Worm (Caenorhabditis elegans): ENCODE results near the gene F58B4.6.

ce11 chrV:10938739-10939138, 13.9 kb downstream of the F58B4.6 start, which contains the start of gene F17C11.11:
- TF ChIP-seq ztf-29 (GFP tag; IDR thresholded peaks at IDR 0.05) (no peak), T22C8.4 (GFP tag; IDR thresholded peaks at IDR 0.05) (no peak), med-1 (GFP tag; optimal IDR thresholded peaks at IDR 0.05; ENCODE audit: insufficient read depth) (no peak), ztf-23 (GFP tag; IDR thresholded peaks at IDR 0.05) (no peak), flt-1 (GFP tag; IDR thresholded peaks at IDR 0.05) (no peak), tab-1 (GFP tag; IDR thresholded peaks at IDR 0.05) (no peak)
